Worm (Caenorhabditis elegans) whole organism, midembryonic: Measurements from ENCODE around the gene C09B9.7.
"Not testable (repeated sequence)": the region's sequence is repeated elsewhere in the genome, so short reads cannot be mapped to it uniquely, and the experiment has no call there.

Experiments used
- T22C8.4 ChIP-seq: fragments of 200-800 bp; sonication (Bioruptor generic); IDR thresholded peaks from 2 replicates; pipeline ENCODE4 v1.3.6; 2022; ENCODE audit warnings: missing genetic modification characterization, missing compliant biosample characterization
- cog-1 ChIP-seq: sonication (generic microtip); optimal IDR thresholded peaks from 2 replicates; lab custom pipeline; 2016; ENCODE audit warnings: missing genetic modification characterization, missing compliant biosample characterization
- flt-1 ChIP-seq: fragments of 200-800 bp; sonication (Bioruptor generic); IDR thresholded peaks from 2 replicates; pipeline ENCODE4 v1.3.6; 2022; ENCODE audit warnings: missing genetic modification characterization, missing compliant biosample characterization
- klf-2 ChIP-seq: fragments of 200-800 bp; sonication (Bioruptor generic); conservative IDR thresholded peaks from 2 replicates; pipeline ENCODE4 v1.3.6; 2022; ENCODE audit warnings: missing genetic modification reagents, missing genetic modification characterization, missing compliant biosample characterization
- med-1 ChIP-seq: sonication (generic microtip); optimal IDR thresholded peaks from 2 replicates; lab custom pipeline; 2017; ENCODE audit warnings: missing genetic modification characterization, mild to moderate bottlenecking, missing compliant biosample characterization, antibody characterized with exemption, missing genetic modification reagents; ENCODE audit not compliant: insufficient read depth
- ref-1 ChIP-seq: fragments of 200-800 bp; sonication (Bioruptor generic); conservative IDR thresholded peaks from 2 replicates; pipeline ENCODE4 v1.3.6; 2022; ENCODE audit warnings: missing genetic modification reagents, missing genetic modification characterization, missing compliant biosample characterization
- tab-1 ChIP-seq: fragments of 200-800 bp; sonication (Bioruptor generic); IDR thresholded peaks from 2 replicates; pipeline ENCODE4 v1.3.6; 2022; ENCODE audit warnings: missing genetic modification characterization, missing compliant biosample characterization
- ztf-23 ChIP-seq: fragments of 200-800 bp; sonication (Bioruptor generic); IDR thresholded peaks from 2 replicates; pipeline ENCODE4 v1.3.6; 2022; ENCODE audit warnings: missing genetic modification reagents, missing genetic modification characterization, missing compliant biosample characterization
- ztf-29 ChIP-seq: fragments of 200-800 bp; sonication (Bioruptor generic); IDR thresholded peaks from 2 replicates; pipeline ENCODE4 v1.3.6; 2022; ENCODE audit warnings: missing genetic modification reagents, missing genetic modification characterization, missing compliant biosample characterization

The C09B9.7 gene

DNA sequence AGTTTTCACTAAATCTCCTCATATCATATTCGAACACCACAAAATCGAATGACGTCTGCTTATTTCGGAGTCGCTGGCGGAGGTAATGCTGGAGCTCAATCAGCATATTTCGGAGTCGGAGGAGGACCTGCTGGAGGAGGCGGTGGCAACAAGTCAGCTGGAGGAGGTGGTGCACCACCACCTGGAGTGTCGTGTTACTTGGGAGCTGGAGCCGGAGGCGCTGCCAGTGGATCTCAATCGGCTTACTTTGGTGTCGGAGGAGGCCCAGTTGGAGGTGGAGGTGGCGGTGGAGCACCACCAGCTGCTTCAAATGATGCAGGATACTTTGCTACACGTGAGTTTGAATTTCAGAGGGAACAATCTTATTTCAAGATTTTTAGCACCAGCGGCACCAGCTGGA lies 44.4 kb downstream of the C09B9.7 start, which contains the start of gene ssq-4:
TSS of gene ssq-4 (plus strand) at position 19 of the 400 bp plus-strand sequence.
- not testable (repeated sequence) for TF ChIP-seq tab-1 (GFP tag; lab: Robert Waterston, UW); cog-1 (tag; lab: Kevin White, UChicago); flt-1

DNA sequence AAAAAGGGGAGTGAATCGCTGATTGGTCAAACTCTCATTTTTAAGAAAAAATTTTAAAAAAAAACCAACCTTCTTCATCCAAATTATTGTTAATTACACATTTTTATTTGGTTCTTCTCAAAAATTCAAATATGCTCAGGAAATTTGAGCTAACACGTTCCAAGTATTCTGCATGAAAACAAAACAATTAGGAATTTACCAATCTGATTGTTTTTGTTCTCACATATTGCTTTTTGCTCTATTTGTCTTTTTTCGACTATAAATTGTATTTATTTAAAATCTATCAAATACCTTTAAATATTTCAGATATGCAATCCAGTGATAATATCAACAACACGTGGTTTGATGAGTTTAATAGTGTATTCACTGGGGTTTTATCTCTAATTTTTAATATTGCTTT lies 48.6 kb downstream of the C09B9.7 start, which contains the start of gene srm-1:
TSS of gene srm-1 (plus strand) at position 301 of the 400 bp plus-strand sequence.
- TF ChIP-seq cog-1 (tag; lab: Kevin White, UChicago) (no peak), ztf-29 (GFP tag; lab: Robert Waterston, UW) (no peak), T22C8.4 (GFP tag; lab: Robert Waterston, UW) (no peak), ztf-23 (GFP tag; lab: Robert Waterston, UW) (no peak), med-1 (GFP tag; lab: Kevin White, UChicago) (no peak), tab-1 (GFP tag; lab: Robert Waterston, UW) (no peak)

DNA sequence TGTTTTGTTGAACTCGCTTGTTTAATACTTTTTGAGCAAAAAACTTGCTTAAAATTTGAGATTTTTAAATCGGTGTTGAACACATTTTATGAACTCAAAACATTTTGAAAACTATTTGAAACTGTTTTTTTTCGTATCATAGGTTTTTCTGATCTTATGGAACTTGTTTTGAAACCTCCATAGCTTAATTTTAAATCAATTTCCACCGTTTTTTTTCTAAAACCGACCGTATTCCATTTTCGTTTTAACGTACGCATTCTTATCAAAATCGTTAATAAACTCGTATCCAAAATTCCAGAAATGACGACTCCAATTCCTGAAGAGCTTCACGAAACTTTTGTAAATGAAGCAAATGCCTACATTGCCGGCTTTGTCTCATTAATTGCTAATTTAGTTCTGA lies 52.5 kb downstream of the C09B9.7 start, which contains the start of gene srm-2:
TSS of gene srm-2 (plus strand) at position 301 of the 400 bp plus-strand sequence.
- no peak for TF ChIP-seq ztf-23 (GFP tag; lab: Robert Waterston, UW)
- TF ChIP-seq T22C8.4 (GFP tag; lab: Robert Waterston, UW): no peak
- no peak for TF ChIP-seq tab-1 (GFP tag; lab: Robert Waterston, UW)
- no peak for TF ChIP-seq flt-1
- no peak for TF ChIP-seq cog-1 (tag; lab: Kevin White, UChicago)
- no peak for TF ChIP-seq med-1 (GFP tag; lab: Kevin White, UChicago)
- no peak for TF ChIP-seq ztf-29 (GFP tag; lab: Robert Waterston, UW)
- no peak for TF ChIP-seq ref-1
- TF ChIP-seq klf-2 (GFP tag; lab: Robert Waterston, UW): no peak
